Worm (Caenorhabditis elegans): ENCODE results near the gene F26G1.10.

The F26G1.10 gene

DNA sequence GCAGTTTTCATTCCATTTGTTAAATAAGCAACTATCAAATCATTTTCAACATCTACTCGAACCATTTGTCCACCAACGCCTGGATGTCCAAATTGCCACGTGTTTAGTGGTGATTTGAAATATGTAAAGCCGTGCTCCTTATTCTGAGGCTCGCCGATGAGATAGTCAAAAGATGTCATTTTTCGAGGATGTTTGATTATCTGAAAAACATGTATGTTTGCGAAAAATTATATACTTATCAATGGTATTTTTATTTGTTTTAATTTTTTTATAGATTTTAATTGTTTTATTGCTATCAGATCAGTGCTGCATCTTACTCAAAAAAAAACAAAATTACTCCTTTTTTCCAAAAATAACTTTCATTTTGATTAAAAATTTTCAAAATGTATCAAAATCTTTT is 44.6 kb downstream of the F26G1.10 start:
- TF ChIP-seq cey-2 (tag; optimal IDR thresholded peaks at IDR 0.05; ENCODE audit: borderline replicate concordance, insufficient read depth) (no peak), nhr-6 (tag; optimal IDR thresholded peaks at IDR 0.05) (no peak), unc-62 (GFP tag; optimal IDR thresholded peaks at IDR 0.05 in 1 of 2) (peak in 1 of 2 experiments; percentile 94), unc-62 (tag; optimal IDR thresholded peaks at IDR 0.05) (no peak)

DNA sequence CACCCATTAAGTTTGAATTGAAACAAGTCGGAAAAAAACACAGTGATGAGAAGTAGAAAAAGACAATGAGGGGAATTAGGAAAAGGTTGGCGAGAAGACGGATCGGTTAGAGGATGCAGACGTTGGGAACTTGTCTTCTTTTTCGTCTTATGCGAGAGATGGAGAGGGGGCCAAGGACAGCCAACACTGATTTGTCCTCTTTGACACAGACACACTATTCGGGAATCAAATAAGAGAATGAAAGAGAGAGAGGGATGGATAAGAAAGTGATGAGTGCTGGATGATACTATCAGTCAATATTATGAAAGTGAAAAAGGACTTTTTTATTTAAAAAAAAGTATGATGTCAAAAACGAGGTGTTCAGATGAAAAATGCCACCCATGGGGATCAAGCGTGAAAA is 47.6 kb downstream of the F26G1.10 start, which contains the start of gene lact-5:
Gene lact-5 (minus strand): TSS at position 1 of the 400 bp plus-strand sequence.
- TF ChIP-seq nhr-28 (tag; optimal IDR thresholded peaks at IDR 0.05) (peak; percentile 64), nhr-48 (tag; optimal IDR thresholded peaks at IDR 0.05) (peak; percentile 46), mxl-3 (GFP tag; optimal IDR thresholded peaks at IDR 0.05) (peak; percentile 22), egl-27 (tag; optimal IDR thresholded peaks at IDR 0.05) (no peak)

DNA sequence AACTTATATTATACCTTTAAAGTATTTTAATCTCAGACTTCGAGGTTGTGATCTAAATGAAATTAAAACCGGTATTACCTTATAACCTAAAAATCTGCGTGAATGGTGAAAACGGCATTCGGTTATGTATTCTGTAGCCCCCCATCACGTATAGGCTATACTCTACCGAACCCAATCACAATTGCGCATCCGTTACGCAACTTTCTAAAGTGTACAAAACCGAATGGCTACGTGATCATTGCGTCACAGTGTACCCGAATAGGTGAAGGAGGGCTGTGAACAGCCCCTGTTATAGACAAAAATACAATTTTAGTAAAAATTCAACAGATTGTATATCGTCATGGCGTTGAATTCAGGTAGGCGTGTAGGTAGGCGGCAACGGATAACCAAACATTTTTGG is 48.4 kb downstream of the F26G1.10 start:
- TF ChIP-seq dmd-9 (GFP tag; IDR thresholded peaks at IDR 0.05) (no peak), nhr-28 (tag; optimal IDR thresholded peaks at IDR 0.05) (peak; percentile 87), aha-1 (tag) (no peak), lin-38 (GFP tag; IDR thresholded peaks at IDR 0.05) (no peak), ztf-11 (tag; optimal IDR thresholded peaks at IDR 0.05) (no peak)

Data from whole organism, L4 larva.